Worm (Caenorhabditis elegans): ENCODE measurements around the gene T15B7.15.

DNA sequence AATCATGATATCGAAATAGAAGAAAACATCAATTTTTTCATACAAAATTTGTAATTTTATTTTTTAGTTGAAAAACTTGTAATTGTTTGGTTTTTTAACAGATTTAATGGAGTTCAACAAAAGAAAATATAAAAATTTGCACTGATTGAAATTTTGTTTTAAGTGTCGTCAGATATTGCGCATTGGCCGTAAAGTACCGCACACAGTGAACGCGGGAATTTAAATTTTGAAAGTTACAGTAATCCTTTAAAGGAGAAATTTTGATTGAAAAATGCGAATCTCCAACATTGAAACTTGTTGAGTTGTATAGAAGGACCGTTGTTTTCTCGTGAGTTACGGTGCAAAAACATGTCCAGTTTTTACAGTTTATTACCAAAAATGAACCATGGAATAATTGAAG, 45.5 kb downstream of the T15B7.15 start:
- no peak for TF ChIP-seq med-1 (GFP tag; optimal IDR thresholded peaks at IDR 0.05; ENCODE audit: insufficient read depth)
- TF ChIP-seq ztf-23 (GFP tag; IDR thresholded peaks at IDR 0.05), result no peak
